Fruit fly (Drosophila melanogaster) whole organism, embryonic: ENCODE measurements around the gene CycC.

Experiments used
- CG11093 ChIP-seq: fragments of 200-800 bp; sonication (Bioruptor generic); IDR thresholded peaks from 3 replicates; pipeline ENCODE4 v1.3.6; 2022; ENCODE audit warnings: missing biosample characterization, missing genetic modification characterization
- CG11398 ChIP-seq: fragments of 200-800 bp; sonication (Bioruptor generic); optimal IDR thresholded peaks from 2 replicates; lab custom pipeline; 2016; ENCODE audit warnings: missing biosample characterization, missing genetic modification characterization
- CG11456 ChIP-seq: fragments of 200-800 bp; sonication (Bioruptor generic); IDR thresholded peaks from 3 replicates; pipeline ENCODE4 v1.3.6; 2022; ENCODE audit warnings: missing biosample characterization, missing genetic modification characterization
- CG11560 ChIP-seq: fragments of 200-800 bp; sonication (Bioruptor generic); IDR thresholded peaks from 3 replicates; pipeline ENCODE4 v1.3.6; 2022; ENCODE audit warnings: missing biosample characterization, missing genetic modification characterization
- CG1233 ChIP-seq: fragments of 200-800 bp; sonication (Bioruptor generic); optimal IDR thresholded peaks from 4 replicates; lab custom pipeline; 2018; ENCODE audit warnings: missing biosample characterization, mild to moderate bottlenecking, missing genetic modification characterization
- CG13894 ChIP-seq: fragments of 200-800 bp; sonication (Bioruptor generic); optimal IDR thresholded peaks from 3 replicates; lab custom pipeline; 2018; ENCODE audit warnings: missing biosample characterization, mild to moderate bottlenecking, missing genetic modification characterization, moderate library complexity
- CG14014 ChIP-seq: fragments of 200-800 bp; sonication (Bioruptor generic); IDR thresholded peaks from 2 replicates; pipeline ENCODE4 v1.3.6; 2022; ENCODE audit warnings: missing biosample characterization, missing genetic modification characterization
- CG15011 ChIP-seq: fragments of 200-800 bp; sonication (Bioruptor generic); optimal IDR thresholded peaks from 3 replicates; lab custom pipeline; 2018; ENCODE audit warnings: missing biosample characterization, mild to moderate bottlenecking, missing genetic modification characterization
- CG1602 ChIP-seq: fragments of 200-800 bp; sonication (Bioruptor generic); optimal IDR thresholded peaks from 3 replicates; lab custom pipeline; 2016; ENCODE audit warnings: missing biosample characterization, missing genetic modification characterization
- CG1832 ChIP-seq: fragments of 200-800 bp; sonication (Bioruptor generic); optimal IDR thresholded peaks from 2 replicates; lab custom pipeline; 2017; ENCODE audit warnings: missing biosample characterization, mild to moderate bottlenecking, missing genetic modification characterization, inconsistent platforms
- CG2202 ChIP-seq: fragments of 200-800 bp; sonication (Bioruptor generic); optimal IDR thresholded peaks from 2 replicates; lab custom pipeline; 2018; ENCODE audit warnings: missing biosample characterization, mild to moderate bottlenecking, missing genetic modification characterization
- CG31388 ChIP-seq: fragments of 200-800 bp; sonication (Bioruptor generic); optimal IDR thresholded peaks from 2 replicates; lab custom pipeline; 2016; ENCODE audit warnings: missing biosample characterization, missing genetic modification characterization
- CG3281 ChIP-seq: fragments of 200-800 bp; sonication (Bioruptor generic); optimal IDR thresholded peaks from 3 replicates; lab custom pipeline; 2017; ENCODE audit warnings: missing biosample characterization, mild to moderate bottlenecking, missing genetic modification characterization
- CG4730 ChIP-seq: fragments of 200-800 bp; sonication (Bioruptor generic); IDR thresholded peaks from 2 replicates; pipeline ENCODE4 v1.3.6; 2022; ENCODE audit warnings: missing biosample characterization, missing genetic modification characterization
- CG7928 ChIP-seq: fragments of 200-800 bp; sonication (Bioruptor generic); optimal IDR thresholded peaks from 2 replicates; lab custom pipeline; 2017; ENCODE audit warnings: missing biosample characterization, mild to moderate bottlenecking, missing genetic modification characterization
- CG8089 ChIP-seq: fragments of 200-800 bp; sonication (Bioruptor generic); optimal IDR thresholded peaks from 3 replicates; lab custom pipeline; 2016; ENCODE audit warnings: missing biosample characterization, missing genetic modification characterization
- CG8359 ChIP-seq: fragments of 200-800 bp; sonication (Bioruptor generic); optimal IDR thresholded peaks from 2 replicates; lab custom pipeline; 2017; ENCODE audit warnings: missing biosample characterization, mild to moderate bottlenecking, missing genetic modification characterization, borderline replicate concordance
- CG8478 ChIP-seq: fragments of >200 bp; optimal IDR thresholded peaks from 2 replicates; lab custom pipeline; 2018
- CG8944 ChIP-seq: fragments of 200-800 bp; sonication (Bioruptor generic); optimal IDR thresholded peaks from 3 replicates; lab custom pipeline; 2016; ENCODE audit warnings: missing biosample characterization, missing genetic modification characterization
- CG9932 ChIP-seq: fragments of 200-800 bp; sonication (Bioruptor generic); IDR thresholded peaks from 2 replicates; pipeline ENCODE4 v1.3.6; 2022; ENCODE audit warnings: missing biosample characterization, missing genetic modification characterization
- E2f1 ChIP-seq: fragments of 200-800 bp; sonication (Bioruptor generic); IDR thresholded peaks from 2 replicates; pipeline ENCODE4 v1.3.6; 2022; ENCODE audit warnings: missing biosample characterization, missing genetic modification characterization
- ERR ChIP-seq: fragments of 200-800 bp; sonication (Bioruptor generic); optimal IDR thresholded peaks from 2 replicates; lab custom pipeline; 2016; ENCODE audit warnings: missing biosample characterization, missing genetic modification characterization
- Ets65A ChIP-seq: fragments of 200-800 bp; sonication (Bioruptor generic); peaks from one replicate; lab custom pipeline; 2016; ENCODE audit warnings: missing biosample characterization, missing genetic modification characterization
- HLH3B ChIP-seq: fragments of 200-800 bp; sonication (Bioruptor generic); IDR thresholded peaks from 2 replicates; pipeline ENCODE4 v1.3.6; 2022; ENCODE audit warnings: missing biosample characterization, missing genetic modification characterization
- Hr39 ChIP-seq: fragments of >200 bp; optimal IDR thresholded peaks from 2 replicates; lab custom pipeline; 2017
- Meics ChIP-seq: fragments of 200-800 bp; sonication (Bioruptor generic); optimal IDR thresholded peaks from 2 replicates; lab custom pipeline; 2017; ENCODE audit warnings: missing biosample characterization, mild to moderate bottlenecking, missing genetic modification characterization
- NfI ChIP-seq: fragments of 200-800 bp; sonication (Bioruptor generic); optimal IDR thresholded peaks from 3 replicates; lab custom pipeline; 2018; ENCODE audit warnings: missing biosample characterization, mild to moderate bottlenecking, missing genetic modification characterization, moderate library complexity
- Pdp1 ChIP-seq, 2 experiments: fragments of 200-800 bp; sonication (Bioruptor generic); optimal IDR thresholded peaks; 3 replicates each; lab custom pipeline; 2016; ENCODE audit warnings: missing biosample characterization in 2 of 2, missing genetic modification characterization in 2 of 2, mild to moderate bottlenecking in 1 of 2, moderate library complexity in 1 of 2
- Poxn ChIP-seq: fragments of 200-800 bp; sonication (Bioruptor generic); IDR thresholded peaks from 2 replicates; pipeline ENCODE4 v1.3.6; 2022; ENCODE audit warnings: missing biosample characterization, missing genetic modification characterization
- Ptx1 ChIP-seq: fragments of 200-800 bp; sonication (Bioruptor generic); IDR thresholded peaks from 2 replicates; pipeline ENCODE4 v1.3.6; 2022; ENCODE audit warnings: missing biosample characterization, missing genetic modification characterization
- Side ChIP-seq: fragments of 200-800 bp; sonication (Bioruptor generic); optimal IDR thresholded peaks from 2 replicates; lab custom pipeline; 2016; ENCODE audit warnings: missing biosample characterization, missing genetic modification characterization
- Sox100B ChIP-seq: fragments of 200-800 bp; sonication (Bioruptor generic); optimal IDR thresholded peaks from 3 replicates; lab custom pipeline; 2018; ENCODE audit warnings: missing biosample characterization, mild to moderate bottlenecking, missing genetic modification characterization
- Sox102F ChIP-seq: fragments of 200-800 bp; sonication (Bioruptor generic); optimal IDR thresholded peaks from 2 replicates; lab custom pipeline; 2018; ENCODE audit warnings: missing biosample characterization, mild to moderate bottlenecking, missing genetic modification characterization, moderate library complexity
- Stat92E ChIP-seq, 3 experiments: fragments of >200 bp in 2 of 3; fragments of 200-800 bp in 1 of 3; sonication (Bioruptor generic) in 1 of 3; optimal IDR thresholded peaks; 2 replicates each; lab custom pipeline; 2017 to 2019; ENCODE audit warnings: missing biosample characterization in 3 of 3, missing genetic modification characterization in 3 of 3, mild to moderate bottlenecking in 1 of 3, moderate library complexity in 1 of 3
- ash1 ChIP-seq: fragments of 200-800 bp; sonication (Bioruptor generic); optimal IDR thresholded peaks from 2 replicates; lab custom pipeline; 2018; ENCODE audit warnings: missing biosample characterization, mild to moderate bottlenecking, missing genetic modification characterization
- bowl ChIP-seq: fragments of 200-800 bp; sonication (Bioruptor generic); IDR thresholded peaks from 2 replicates; pipeline ENCODE4 v1.3.6; 2022; ENCODE audit warnings: missing biosample characterization, missing genetic modification characterization
- br ChIP-seq: fragments of >200 bp; optimal IDR thresholded peaks from 2 replicates; lab custom pipeline; 2017
- caup ChIP-seq: fragments of 200-800 bp; sonication (Bioruptor generic); optimal IDR thresholded peaks from 3 replicates; lab custom pipeline; 2017; ENCODE audit warnings: missing biosample characterization, mild to moderate bottlenecking, missing genetic modification characterization, moderate library complexity; ENCODE audit not compliant: severe bottlenecking
- disco-r ChIP-seq: fragments of 200-800 bp; sonication (Bioruptor generic); optimal IDR thresholded peaks from 2 replicates; lab custom pipeline; 2016; ENCODE audit warnings: missing biosample characterization, missing genetic modification characterization
- gem ChIP-seq: fragments of 200-800 bp; sonication (Bioruptor generic); optimal IDR thresholded peaks from 2 replicates; lab custom pipeline; 2019; ENCODE audit warnings: missing biosample characterization, mild to moderate bottlenecking, missing genetic modification characterization, moderate library complexity
- gsb-n ChIP-seq: fragments of 200-800 bp; sonication (Bioruptor generic); optimal IDR thresholded peaks from 3 replicates; lab custom pipeline; 2018; ENCODE audit warnings: missing biosample characterization, mild to moderate bottlenecking, missing genetic modification characterization
- kah ChIP-seq: fragments of 200-800 bp; sonication (Bioruptor generic); optimal IDR thresholded peaks from 2 replicates; lab custom pipeline; 2018; ENCODE audit warnings: missing biosample characterization, mild to moderate bottlenecking, missing genetic modification characterization
- kni ChIP-seq: fragments of 200-800 bp; sonication (Bioruptor generic); optimal IDR thresholded peaks from 3 replicates; lab custom pipeline; 2017; ENCODE audit warnings: mild to moderate bottlenecking, missing biosample characterization, missing genetic modification reagents, missing genetic modification characterization
- maf-S ChIP-seq: fragments of 200-800 bp; sonication (Bioruptor generic); optimal IDR thresholded peaks from 2 replicates; lab custom pipeline; 2016; ENCODE audit warnings: missing biosample characterization, missing genetic modification characterization
- phol ChIP-seq: fragments of 200-800 bp; sonication (Bioruptor generic); optimal IDR thresholded peaks from 3 replicates; lab custom pipeline; 2018; ENCODE audit warnings: missing biosample characterization, mild to moderate bottlenecking, missing genetic modification characterization, moderate library complexity
- pum ChIP-seq: fragments of 200-800 bp; sonication (Bioruptor generic); optimal IDR thresholded peaks from 2 replicates; lab custom pipeline; 2016; ENCODE audit warnings: missing biosample characterization, missing genetic modification characterization
- pzg ChIP-seq: fragments of 200-800 bp; sonication (Bioruptor generic); optimal IDR thresholded peaks from 3 replicates; lab custom pipeline; 2018; ENCODE audit warnings: missing biosample characterization, mild to moderate bottlenecking, missing genetic modification characterization, moderate library complexity
- rib ChIP-seq: fragments of 200-800 bp; sonication (Bioruptor generic); IDR thresholded peaks from 2 replicates; pipeline ENCODE4 v1.3.6; 2022; ENCODE audit warnings: missing biosample characterization, missing genetic modification characterization
- row ChIP-seq: fragments of 200-800 bp; sonication (Bioruptor generic); IDR thresholded peaks from 3 replicates; pipeline ENCODE4 v1.3.6; 2022; ENCODE audit warnings: missing biosample characterization, missing genetic modification characterization
- ttk ChIP-seq: fragments of 200-800 bp; sonication (Bioruptor generic); IDR thresholded peaks from 2 replicates; pipeline ENCODE4 v2.1.2; 2022; ENCODE audit warnings: missing biosample characterization, missing genetic modification characterization
- unpg ChIP-seq: fragments of 200-800 bp; sonication (Bioruptor generic); optimal IDR thresholded peaks from 3 replicates; lab custom pipeline; 2018; ENCODE audit warnings: missing biosample characterization, mild to moderate bottlenecking, missing genetic modification characterization, moderate library complexity
- vnd ChIP-seq: fragments of 200-800 bp; sonication (Bioruptor generic); IDR thresholded peaks from 3 replicates; pipeline ENCODE4 v1.3.6; 2022; ENCODE audit warnings: missing biosample characterization, missing genetic modification characterization; ENCODE audit not compliant: partially characterized antibody

The CycC gene

DNA sequence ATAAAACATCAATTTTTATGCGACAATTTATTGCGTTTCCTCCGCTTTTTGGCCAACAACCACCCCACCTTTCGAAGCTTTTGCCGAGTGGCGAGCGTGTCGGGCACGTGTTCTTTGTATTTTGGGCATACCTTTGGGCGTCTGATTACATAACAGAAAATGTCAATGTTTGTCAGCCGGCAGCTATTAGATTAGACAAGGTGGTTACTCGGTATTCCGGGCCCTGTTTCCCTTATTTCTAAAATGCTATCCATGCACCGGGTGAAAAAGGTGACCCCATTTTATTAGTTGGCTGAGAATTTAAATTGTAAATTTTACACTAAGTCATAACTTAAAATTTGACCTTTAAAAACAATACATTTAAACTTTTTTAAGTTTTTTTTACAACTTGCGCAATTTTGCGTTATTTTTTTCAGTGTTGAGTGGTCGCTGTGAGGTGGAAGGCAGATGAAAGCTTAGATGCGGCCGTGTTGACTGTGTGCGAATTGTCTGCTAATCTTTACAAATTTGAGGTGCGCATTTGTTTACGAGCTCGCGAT is 22.5 kb upstream of the CycC start:
- TF ChIP-seq HLH3B, result 0 out of 2 replicates have a peak, but pooled peaks have one; percentile 40
- TF ChIP-seq Meics, result peak; percentile 32
- TF ChIP-seq CG8089 (GFP tag; lab: Kevin White, UChicago), result no peak
- TF ChIP-seq Side (GFP tag; lab: Kevin White, UChicago), result no peak
- TF ChIP-seq ash1 (GFP tag; lab: Kevin White, UChicago), result no peak
- TF ChIP-seq ttk (GFP tag; lab: Robert Waterston, UW), result no peak
- no peak for TF ChIP-seq ERR (GFP tag; lab: Kevin White, UChicago)
- no peak for TF ChIP-seq bowl (GFP tag; lab: Robert Waterston, UW)
- TF ChIP-seq gem (tag; lab: Kevin White, UChicago), result peak; percentile 0
- TF ChIP-seq CG8478 (lab: Kevin White, UChicago), result no peak
- 0 out of 3 replicates have a peak, but pooled peaks have one; percentile 28 for TF ChIP-seq row
- no peak for TF ChIP-seq CG1602 (GFP tag; lab: Kevin White, UChicago)
- no peak for TF ChIP-seq NfI
- no peak for TF ChIP-seq Ptx1 (GFP tag; lab: Robert Waterston, UW)
- TF ChIP-seq Ets65A (GFP tag; lab: Kevin White, UChicago), result peak; percentile 62
- no peak for TF ChIP-seq vnd (GFP tag; lab: Robert Waterston, UW)
- 0 out of 3 replicates have a peak, but pooled peaks have one; percentile 31 for TF ChIP-seq CG11456 (GFP tag; lab: Robert Waterston, UW)
- no peak for TF ChIP-seq pum
- TF ChIP-seq disco-r (GFP tag; lab: Kevin White, UChicago), result no peak
- no peak for TF ChIP-seq Poxn
- no peak for TF ChIP-seq CG31388
- TF ChIP-seq kah (GFP tag; lab: Kevin White, UChicago), result no peak
- peak; percentile 11 for TF ChIP-seq Sox100B (GFP tag; lab: Kevin White, UChicago)
- TF ChIP-seq Stat92E (GFP tag; optimal IDR thresholded peaks at IDR 0.05; lab: Kevin White, UChicago), result no peak
- TF ChIP-seq CG9932 (GFP tag; lab: Robert Waterston, UW), result 0 out of 2 replicates have a peak, but pooled peaks have one; percentile 15
- TF ChIP-seq E2f1 (GFP tag; lab: Robert Waterston, UW), result no peak
- peak; percentile 6 for TF ChIP-seq Sox102F (GFP tag; lab: Kevin White, UChicago)
- no peak for TF ChIP-seq kni (GFP tag; lab: Kevin White, UChicago)
- no peak for TF ChIP-seq CG1832 (GFP tag; lab: Kevin White, UChicago)
- TF ChIP-seq CG11560 (tag; lab: Robert Waterston, UW), result no peak
- TF ChIP-seq CG2202 (tag; lab: Kevin White, UChicago), result no peak
- no peak for TF ChIP-seq CG14014
- no peak for TF ChIP-seq CG11398 (GFP tag; lab: Kevin White, UChicago)
- TF ChIP-seq Hr39 (lab: Kevin White, UChicago), result no peak
- TF ChIP-seq Pdp1 (GFP tag; optimal IDR thresholded peaks at IDR 0.05; lab: Kevin White, UChicago), result peak in 1 of 2 experiments; percentile 73
- no peak for TF ChIP-seq CG4730 (GFP tag; lab: Robert Waterston, UW)
- peak; percentile 22 for TF ChIP-seq caup
- TF ChIP-seq pzg, result no peak
- TF ChIP-seq CG15011 (GFP tag; lab: Kevin White, UChicago), result peak; percentile 39
- peak; percentile 31 for TF ChIP-seq CG3281 (GFP tag; lab: Kevin White, UChicago)
- TF ChIP-seq CG11093, result no peak
- TF ChIP-seq br (lab: Kevin White, UChicago), result no peak
- no peak for TF ChIP-seq CG13894 (tag; lab: Kevin White, UChicago)
- TF ChIP-seq CG7928 (GFP tag; lab: Kevin White, UChicago), result no peak
- no peak for TF ChIP-seq rib (GFP tag; lab: Robert Waterston, UW)
- no peak for TF ChIP-seq gsb-n (tag; lab: Kevin White, UChicago)
- TF ChIP-seq CG8359 (GFP tag; lab: Kevin White, UChicago), result no peak
- TF ChIP-seq unpg (GFP tag; lab: Kevin White, UChicago), result no peak
- TF ChIP-seq CG1233 (GFP tag; lab: Kevin White, UChicago), result no peak
- TF ChIP-seq CG8944, result no peak
- no peak for TF ChIP-seq phol (tag; lab: Kevin White, UChicago)
- TF ChIP-seq maf-S (GFP tag; lab: Kevin White, UChicago), result no peak
